Worm (Caenorhabditis elegans): ENCODE results near the gene srw-122.

Gene srw-122

DNA sequence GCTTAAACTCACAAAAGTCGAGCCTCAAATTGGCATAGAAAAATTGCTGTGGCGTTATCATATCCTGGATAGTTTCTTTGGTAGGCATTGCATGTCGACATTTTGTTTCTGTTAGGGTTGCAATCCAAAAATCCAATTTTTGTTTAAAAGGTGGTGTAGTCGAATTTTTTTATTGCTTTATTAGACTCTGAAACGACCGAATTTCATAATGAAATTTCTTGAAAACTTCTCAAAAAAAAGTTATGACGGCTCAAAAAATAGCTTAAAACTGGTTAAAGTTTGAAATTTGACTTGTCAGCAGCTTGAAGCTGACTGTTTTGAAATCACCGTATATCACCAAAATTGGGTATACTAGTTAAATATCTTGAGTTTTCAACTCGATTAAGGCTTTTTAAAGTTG is 10.6 kb downstream of the srw-122 start, which contains the start of gene srw-143:
TSS of gene srw-143 (minus strand) at position 101 of the 400 bp plus-strand sequence.
- TF ChIP-seq skn-1 (tag; optimal IDR thresholded peaks at IDR 0.05) (no peak), efl-1 (optimal IDR thresholded peaks at IDR 0.05) (no peak), efl-1 (GFP tag; optimal IDR thresholded peaks at IDR 0.05 in 1 of 2) (peak in 1 of 2 experiments; percentile 23), nhr-71 (tag; optimal IDR thresholded peaks at IDR 0.05) (no peak), nhr-90 (tag; optimal IDR thresholded peaks at IDR 0.05; ENCODE audit: poor library complexity) (no peak)

DNA sequence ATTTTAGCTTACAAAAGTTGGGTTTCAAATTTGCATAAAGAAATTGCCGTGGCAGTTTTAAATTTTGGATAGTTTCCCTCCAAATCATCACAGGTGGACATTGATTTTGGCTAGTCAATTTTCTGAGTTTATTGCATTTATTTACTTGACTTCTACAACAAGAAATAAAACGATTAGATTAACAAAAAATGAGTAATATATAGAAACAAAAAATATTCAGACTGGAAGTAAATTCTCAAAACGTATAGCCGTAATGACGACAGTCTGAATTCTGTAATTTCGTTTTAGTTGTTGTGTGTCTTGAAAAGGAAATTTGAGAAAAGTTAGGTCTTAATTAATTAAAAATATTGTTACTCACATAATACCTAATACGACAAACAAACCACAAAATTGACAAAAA is 13.5 kb downstream of the srw-122 start, which contains the start of gene srw-141:
TSS of gene srw-141 (minus strand) at position 101 of the 400 bp plus-strand sequence.
- TF ChIP-seq nhr-20 (tag; optimal IDR thresholded peaks at IDR 0.05): no peak
- TF ChIP-seq egl-13 (tag; optimal IDR thresholded peaks at IDR 0.05): no peak
- no peak for TF ChIP-seq hlh-17 (GFP tag; optimal IDR thresholded peaks at IDR 0.05; ENCODE audit: borderline replicate concordance)
- TF ChIP-seq unc-30 (tag; optimal IDR thresholded peaks at IDR 0.05): no peak
- TF ChIP-seq nhr-19 (GFP tag; conservative IDR thresholded peaks at IDR 0.05): no peak
- no peak for TF ChIP-seq irx-1 (tag; optimal IDR thresholded peaks at IDR 0.05)
- TF ChIP-seq mep-1 (tag; optimal IDR thresholded peaks at IDR 0.05): no peak
- no peak for TF ChIP-seq grh-1 (GFP tag; IDR thresholded peaks at IDR 0.05)
- TF ChIP-seq lin-14 (GFP tag; optimal IDR thresholded peaks at IDR 0.05): no peak
- no peak for TF ChIP-seq unc-86 (tag; optimal IDR thresholded peaks at IDR 0.05)
- no peak for TF ChIP-seq C16A3.4 (tag; optimal IDR thresholded peaks at IDR 0.05)
- no peak for TF ChIP-seq alr-1 (tag; optimal IDR thresholded peaks at IDR 0.05; ENCODE audit: borderline replicate concordance)
- no peak for TF ChIP-seq elt-2 (tag; optimal IDR thresholded peaks at IDR 0.05)
- TF ChIP-seq pqm-1 (tag; optimal IDR thresholded peaks at IDR 0.05): no peak
- TF ChIP-seq ceh-88 (GFP tag; IDR thresholded peaks at IDR 0.05): no peak
- no peak for TF ChIP-seq mab-9 (GFP tag; IDR thresholded peaks at IDR 0.05)
- no peak for TF ChIP-seq sup-37 (GFP tag; optimal IDR thresholded peaks at IDR 0.05)
- TF ChIP-seq nhr-90 (tag; optimal IDR thresholded peaks at IDR 0.05; ENCODE audit: poor library complexity): no peak
- no peak for TF ChIP-seq nhr-77 (tag; optimal IDR thresholded peaks at IDR 0.05)

DNA sequence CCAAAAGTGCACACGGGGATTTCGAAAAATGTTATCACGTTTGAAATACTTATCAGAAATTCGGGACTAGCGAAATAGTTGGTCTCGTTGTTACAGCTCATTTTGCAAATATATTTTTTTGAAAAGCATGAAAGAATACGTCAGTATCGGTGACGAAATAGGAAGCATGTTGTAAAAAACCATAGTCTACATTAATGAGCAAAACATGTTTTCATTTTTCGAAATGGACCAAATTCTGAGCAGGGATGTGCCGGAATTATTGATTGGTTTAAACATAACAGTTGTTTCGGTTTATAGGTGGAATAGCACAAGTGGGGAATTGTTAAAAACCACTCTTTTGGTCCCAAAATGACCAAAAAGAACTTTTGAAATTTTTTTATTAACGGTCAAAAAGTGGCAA is 17.9 kb downstream of the srw-122 start, which contains the start of gene srh-247:
TSS of gene srh-247 (minus strand) at position 101 of the 400 bp plus-strand sequence.
- TF ChIP-seq aha-1 (tag; optimal IDR thresholded peaks at IDR 0.05) (no peak), F16B12.6 (tag; optimal IDR thresholded peaks at IDR 0.05) (no peak), vab-15 (tag; optimal IDR thresholded peaks at IDR 0.05) (no peak), mdl-1 (tag; optimal IDR thresholded peaks at IDR 0.05) (no peak), ztf-4 (tag; optimal IDR thresholded peaks at IDR 0.05) (no peak), nhr-71 (tag; optimal IDR thresholded peaks at IDR 0.05) (no peak), ces-1 (GFP tag; optimal IDR thresholded peaks at IDR 0.05) (no peak), unc-30 (tag; optimal IDR thresholded peaks at IDR 0.05) (no peak), egl-13 (tag; optimal IDR thresholded peaks at IDR 0.05) (no peak)

ce11 chrV:2931252-2931651 is 20.8 kb downstream of the srw-122 start, which contains the start of gene C31B8.1:
Gene C31B8.1, plus strand, starts transcription at chrV:2931552.
- TF ChIP-seq C34B4.2 (tag; optimal IDR thresholded peaks at IDR 0.05) (no peak), ama-1 (optimal IDR thresholded peaks at IDR 0.05) (no peak), isw-1 (GFP tag; IDR thresholded peaks at IDR 0.05) (no peak), vab-15 (tag; optimal IDR thresholded peaks at IDR 0.05) (no peak), efl-1 (optimal IDR thresholded peaks at IDR 0.05) (no peak), efl-1 (GFP tag; optimal IDR thresholded peaks at IDR 0.05 in 1 of 2) (peak in 1 of 2 experiments; percentile 78), sptf-1 (tag; optimal IDR thresholded peaks at IDR 0.05) (no peak)

ce11 chrV:2929753-2930152 is 22.2 kb downstream of the srw-122 start, which contains the start of gene C31B8.16:
Gene C31B8.16, plus strand, starts transcription at chrV:2930053.
- no peak for TF ChIP-seq egl-27 (tag; optimal IDR thresholded peaks at IDR 0.05)
- TF ChIP-seq lin-35 (GFP tag; optimal IDR thresholded peaks at IDR 0.05): no peak
- TF ChIP-seq vab-15 (tag; optimal IDR thresholded peaks at IDR 0.05): no peak
- TF ChIP-seq dsc-1 (tag; optimal IDR thresholded peaks at IDR 0.05): no peak

Data from whole organism, L1 larva.